Worm (Caenorhabditis elegans): ENCODE data around the gene srg-17.

Gene srg-17

DNA sequence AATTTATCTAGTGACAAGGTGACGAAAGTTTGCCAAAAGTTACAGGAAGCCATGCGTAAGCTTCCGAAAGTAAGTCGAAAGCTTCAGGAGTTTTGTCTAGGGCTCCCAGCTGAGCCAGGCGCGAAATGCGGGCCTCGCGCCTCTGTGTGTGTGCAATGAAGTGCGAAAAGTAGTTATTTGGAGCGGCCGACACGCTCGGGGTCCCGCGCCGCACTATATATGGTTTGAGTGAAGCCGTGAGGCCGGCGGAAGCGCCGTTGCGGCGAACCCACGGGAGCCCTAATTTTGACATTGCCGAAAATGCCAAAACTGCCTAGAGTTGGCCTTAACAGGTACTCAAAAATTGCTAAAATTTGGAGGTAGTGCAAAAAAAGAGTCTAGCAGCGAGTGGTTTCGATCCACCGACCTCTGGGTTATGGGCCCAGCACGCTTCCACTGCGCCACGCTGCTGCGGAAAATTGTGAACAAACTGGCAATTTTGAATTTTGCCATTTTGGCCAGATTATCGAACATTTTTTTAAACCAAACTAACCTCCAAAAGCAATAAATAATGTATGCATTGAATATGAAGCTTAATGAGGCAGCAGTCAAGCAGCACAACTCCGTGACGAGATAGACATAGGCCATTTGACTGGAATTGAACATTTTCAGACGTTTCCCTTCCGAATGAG, 38.2 kb upstream of the srg-17 start (continued):
- TF ChIP-seq aptf-2 (GFP tag; conservative IDR thresholded peaks at IDR 0.05) (no peak), snpc-1.1 (tag; optimal IDR thresholded peaks at IDR 0.05; ENCODE audit: insufficient read depth) (no peak), cebp-1 (GFP tag; IDR thresholded peaks at IDR 0.05) (no peak), cebp-1 (tag; optimal IDR thresholded peaks at IDR 0.05) (no peak), D2030.7 (GFP tag; IDR thresholded peaks at IDR 0.05) (no peak; the same call in 1 of the 2 replicates), atf-7 (tag; optimal IDR thresholded peaks at IDR 0.05) (no peak), lin-54 (GFP tag; optimal IDR thresholded peaks at IDR 0.05) (no peak), rpc-1 (optimal IDR thresholded peaks at IDR 0.05) (peak; percentile 62), rpc-1 (tag; optimal IDR thresholded peaks at IDR 0.05) (peak; percentile 75), Y67H2A.10 (GFP tag; conservative IDR thresholded peaks at IDR 0.05) (no peak), snpc-1.3 (tag; optimal IDR thresholded peaks at IDR 0.05; ENCODE audit: insufficient read depth) (no peak), F55B11.4 (tag; optimal IDR thresholded peaks at IDR 0.05; ENCODE audit: borderline replicate concordance, insufficient read depth) (no peak), pbrm-1 (GFP tag; IDR thresholded peaks at IDR 0.05) (no peak), ekl-4 (GFP tag; IDR thresholded peaks at IDR 0.05) (no peak), lir-1 (GFP tag; conservative IDR thresholded peaks at IDR 0.05) (no peak), nfya-1 (tag; optimal IDR thresholded peaks at IDR 0.05; ENCODE audit: borderline replicate concordance, insufficient read depth) (no peak), T07F8.4 (tag; optimal IDR thresholded peaks at IDR 0.05) (no peak), nhr-120 (GFP tag; IDR thresholded peaks at IDR 0.05) (0 out of 2 replicates have a peak, but pooled peaks have one; percentile 11), gei-17 (GFP tag; optimal IDR thresholded peaks at IDR 0.05) (no peak), unc-62 (GFP tag; optimal IDR thresholded peaks at IDR 0.05) (no peak), bed-1 (GFP tag; IDR thresholded peaks at IDR 0.05) (no peak), K12H6.12 (tag; optimal IDR thresholded peaks at IDR 0.05) (no peak), egrh-3 (GFP tag; IDR thresholded peaks at IDR 0.05) (no peak), ztf-28 (GFP tag; IDR thresholded peaks at IDR 0.05) (0 out of 2 replicates have a peak, but pooled peaks have one; percentile 13), sea-2 (GFP tag; IDR thresholded peaks at IDR 0.05) (no peak), ztf-18 (tag; optimal IDR thresholded peaks at IDR 0.05) (no peak), B0336.3 (GFP tag; IDR thresholded peaks at IDR 0.05) (no peak), F52B5.7 (tag; optimal IDR thresholded peaks at IDR 0.05) (no peak), K11D2.4 (GFP tag; IDR thresholded peaks at IDR 0.05) (no peak), him-1 (tag; optimal IDR thresholded peaks at IDR 0.05) (no peak), unc-130 (GFP tag; optimal IDR thresholded peaks at IDR 0.05) (no peak), ceh-40 (GFP tag; IDR thresholded peaks at IDR 0.05) (no peak), Y53F4B.3 (GFP tag; IDR thresholded peaks at IDR 0.05) (no peak), F10E7.11 (tag; optimal IDR thresholded peaks at IDR 0.05) (no peak), chd-7 (tag; optimal IDR thresholded peaks at IDR 0.05) (no peak), snpc-4 (GFP tag; optimal IDR thresholded peaks at IDR 0.05) (no peak), snpc-4 (tag; optimal IDR thresholded peaks at IDR 0.05) (peak in 2 of 4 experiments; percentile 36 to 75), C17E4.6 (GFP tag; IDR thresholded peaks at IDR 0.05) (no peak), dox-1 (GFP tag; IDR thresholded peaks at IDR 0.05) (peak; percentile 26; the same call in 1 of the 2 replicates), repo-1 (tag; optimal IDR thresholded peaks at IDR 0.05) (no peak), madf-8 (GFP tag; conservative IDR thresholded peaks at IDR 0.05) (no peak), F22D6.2 (tag; optimal IDR thresholded peaks at IDR 0.05) (no peak), nhr-179 (tag; optimal IDR thresholded peaks at IDR 0.05) (no peak), sptf-2 (GFP tag; optimal IDR thresholded peaks at IDR 0.05) (no peak), attf-5 (GFP tag; optimal IDR thresholded peaks at IDR 0.05) (no peak), rcor-1 (GFP tag; IDR thresholded peaks at IDR 0.05) (no peak), attf-3 (GFP tag; conservative IDR thresholded peaks at IDR 0.05) (no peak), B0019.2 (GFP tag; conservative IDR thresholded peaks at IDR 0.05) (no peak), sdz-38 (tag; optimal IDR thresholded peaks at IDR 0.05) (no peak)

Data from whole organism, young adult.